Worm (Caenorhabditis elegans): ENCODE data around the gene lgc-36.
"Not testable (repeated sequence)": the region's sequence is repeated elsewhere in the genome, so short reads cannot be mapped to it uniquely, and the experiment has no call there.

The lgc-36 gene

ce11 chrV:11298632-11299031 is 39.8 kb upstream of the lgc-36 start, which contains the start of gene T03F7.5:
Gene T03F7.5 (minus strand): TSS chrV:11298732.
- no peak for TF ChIP-seq hnd-1 (tag; optimal IDR thresholded peaks at IDR 0.05)
- TF ChIP-seq B0310.2 (tag; optimal IDR thresholded peaks at IDR 0.05) = no peak
- no peak for TF ChIP-seq tbx-37 (GFP tag; conservative IDR thresholded peaks at IDR 0.05)
- no peak for TF ChIP-seq F13C5.2 (tag; optimal IDR thresholded peaks at IDR 0.05)
- TF ChIP-seq hmg-4 (GFP tag; optimal IDR thresholded peaks at IDR 0.05) = no peak
- no peak for TF ChIP-seq pes-1 (GFP tag; IDR thresholded peaks at IDR 0.05)

- TF ChIP-seq ceh-36 (tag; optimal IDR thresholded peaks at IDR 0.05) (no peak), flt-1 (GFP tag; IDR thresholded peaks at IDR 0.05) (no peak), tbx-37 (GFP tag; conservative IDR thresholded peaks at IDR 0.05) (no peak), ceh-13 (GFP tag; optimal IDR thresholded peaks at IDR 0.05) (no peak), aly-1 (tag; optimal IDR thresholded peaks at IDR 0.05) (no peak), B0310.2 (tag; optimal IDR thresholded peaks at IDR 0.05) (no peak)
These were observed 35.6 kb upstream of the lgc-36 start, which contains the start of gene T03F7.6 for ce11 chrV:11294393-11294792. Gene T03F7.6 (plus strand): TSS chrV:11294693.

- TF ChIP-seq ama-1 (optimal IDR thresholded peaks at IDR 0.05) (no peak), tbx-11 (GFP tag; IDR thresholded peaks at IDR 0.05) (no peak), tra-4 (tag; optimal IDR thresholded peaks at IDR 0.05) (no peak), F13C5.2 (tag; optimal IDR thresholded peaks at IDR 0.05) (no peak), ceh-13 (GFP tag; optimal IDR thresholded peaks at IDR 0.05) (no peak), hmg-4 (GFP tag; optimal IDR thresholded peaks at IDR 0.05) (no peak), ets-7 (tag; optimal IDR thresholded peaks at IDR 0.05) (no peak), aly-1 (tag; optimal IDR thresholded peaks at IDR 0.05) (no peak), tbx-37 (GFP tag; conservative IDR thresholded peaks at IDR 0.05) (no peak), ceh-36 (tag; optimal IDR thresholded peaks at IDR 0.05) (no peak), sea-1 (GFP tag; conservative IDR thresholded peaks at IDR 0.05) (no peak)
These were observed 33.9 kb upstream of the lgc-36 start for ce11 chrV:11292682-11293081.

- no peak for TF ChIP-seq ceh-36 (tag; optimal IDR thresholded peaks at IDR 0.05)
- TF ChIP-seq tra-4 (tag; optimal IDR thresholded peaks at IDR 0.05) = no peak
These were observed 32.1 kb upstream of the lgc-36 start, which contains the start of gene C03E10.1 for ce11 chrV:11290888-11291287. Gene C03E10.1 (plus strand): TSS chrV:11291188.

ce11 chrV:11286114-11286513 is 27.3 kb upstream of the lgc-36 start, which contains the start of gene C03E10.3:
Gene C03E10.3 (plus strand): TSS chrV:11286414.
- not testable (repeated sequence) for TF ChIP-seq hmg-4 (GFP tag; optimal IDR thresholded peaks at IDR 0.05); hmbx-1 (tag; optimal IDR thresholded peaks at IDR 0.05); ceh-36 (tag; optimal IDR thresholded peaks at IDR 0.05)

- no peak for TF ChIP-seq hnd-1 (tag; optimal IDR thresholded peaks at IDR 0.05)
- no peak for TF ChIP-seq tbx-37 (GFP tag; conservative IDR thresholded peaks at IDR 0.05)
- TF ChIP-seq F13C5.2 (tag; optimal IDR thresholded peaks at IDR 0.05) = no peak
- no peak for TF ChIP-seq flt-1 (GFP tag; IDR thresholded peaks at IDR 0.05)
- TF ChIP-seq tra-4 (tag; optimal IDR thresholded peaks at IDR 0.05) = no peak
- TF ChIP-seq ama-1 (optimal IDR thresholded peaks at IDR 0.05) = no peak
- TF ChIP-seq ets-7 (tag; optimal IDR thresholded peaks at IDR 0.05) = no peak
- no peak for TF ChIP-seq sea-1 (GFP tag; conservative IDR thresholded peaks at IDR 0.05)
- TF ChIP-seq hmg-4 (GFP tag; optimal IDR thresholded peaks at IDR 0.05) = no peak
- no peak for TF ChIP-seq ceh-36 (tag; optimal IDR thresholded peaks at IDR 0.05)
- no peak for TF ChIP-seq ceh-13 (GFP tag; optimal IDR thresholded peaks at IDR 0.05)
- TF ChIP-seq B0310.2 (tag; optimal IDR thresholded peaks at IDR 0.05) = no peak
- TF ChIP-seq aly-1 (tag; optimal IDR thresholded peaks at IDR 0.05) = no peak
These were observed 23.5 kb upstream of the lgc-36 start, which contains the start of gene gly-20 for ce11 chrV:11282272-11282671. Gene gly-20 (plus strand): TSS chrV:11282572.

ce11 chrV:11281414-11282209 is 22.8 kb upstream of the lgc-36 start:
- TF ChIP-seq hmg-4 (GFP tag; optimal IDR thresholded peaks at IDR 0.05) = peak; percentile 52
- no peak for TF ChIP-seq tbx-11 (GFP tag; IDR thresholded peaks at IDR 0.05)

ce11 chrV:11279564-11279963 is 20.8 kb upstream of the lgc-36 start:
- no peak for TF ChIP-seq tbx-37 (GFP tag; conservative IDR thresholded peaks at IDR 0.05)
- no peak for TF ChIP-seq ceh-36 (tag; optimal IDR thresholded peaks at IDR 0.05)
- no peak for TF ChIP-seq flt-1 (GFP tag; IDR thresholded peaks at IDR 0.05)
- no peak for TF ChIP-seq ceh-13 (GFP tag; optimal IDR thresholded peaks at IDR 0.05)
- TF ChIP-seq ama-1 (optimal IDR thresholded peaks at IDR 0.05) = no peak
- no peak for TF ChIP-seq scrt-1 (GFP tag; IDR thresholded peaks at IDR 0.05)

- TF ChIP-seq flt-1 (GFP tag; IDR thresholded peaks at IDR 0.05) = no peak
- no peak for TF ChIP-seq tra-4 (tag; optimal IDR thresholded peaks at IDR 0.05)
- TF ChIP-seq ets-7 (tag; optimal IDR thresholded peaks at IDR 0.05) = no peak
- no peak for TF ChIP-seq hmbx-1 (tag; optimal IDR thresholded peaks at IDR 0.05)
- no peak for TF ChIP-seq scrt-1 (GFP tag; IDR thresholded peaks at IDR 0.05)
- TF ChIP-seq ceh-36 (tag; optimal IDR thresholded peaks at IDR 0.05) = no peak
- no peak for TF ChIP-seq hnd-1 (tag; optimal IDR thresholded peaks at IDR 0.05)
- TF ChIP-seq hmg-4 (GFP tag; optimal IDR thresholded peaks at IDR 0.05) = no peak
- no peak for TF ChIP-seq F13C5.2 (tag; optimal IDR thresholded peaks at IDR 0.05)
- no peak for TF ChIP-seq B0310.2 (tag; optimal IDR thresholded peaks at IDR 0.05)
- TF ChIP-seq sea-1 (GFP tag; conservative IDR thresholded peaks at IDR 0.05) = no peak
- TF ChIP-seq tbx-11 (GFP tag; IDR thresholded peaks at IDR 0.05) = no peak
- TF ChIP-seq pes-1 (GFP tag; IDR thresholded peaks at IDR 0.05) = no peak
- TF ChIP-seq ama-1 (optimal IDR thresholded peaks at IDR 0.05) = no peak
- TF ChIP-seq aly-1 (tag; optimal IDR thresholded peaks at IDR 0.05) = no peak
- TF ChIP-seq tbx-37 (GFP tag; conservative IDR thresholded peaks at IDR 0.05) = no peak
- no peak for TF ChIP-seq ceh-13 (GFP tag; optimal IDR thresholded peaks at IDR 0.05)
These were observed 14.1 kb upstream of the lgc-36 start, which contains the start of gene clec-223 for ce11 chrV:11272848-11273247. Gene clec-223 (plus strand): TSS chrV:11273148.
